Worm (Caenorhabditis elegans) whole organism, late embryonic: ENCODE measurements around the gene ZK616.5.

Source experiments
- ama-1 ChIP-seq: fragments of 150-350 bp; optimal IDR thresholded peaks from 2 replicates; lab custom pipeline; 2014
- ceh-22 ChIP-seq: sonication (generic microtip); optimal IDR thresholded peaks from 2 replicates; lab custom pipeline; 2017; ENCODE audit warnings: missing biosample characterization, missing genetic modification characterization
- ceh-30 ChIP-seq: fragments of 150-350 bp; optimal IDR thresholded peaks from 2 replicates; lab custom pipeline; 2014; ENCODE audit warnings: missing biosample characterization, missing genetic modification characterization
- elt-2 ChIP-seq: sonication (generic microtip); optimal IDR thresholded peaks from 2 replicates; lab custom pipeline; 2016; ENCODE audit warnings: missing genetic modification reagents, missing genetic modification characterization, missing compliant biosample characterization
- lin-11 ChIP-seq: fragments of 200-800 bp; sonication (Bioruptor generic); optimal IDR thresholded peaks from 2 replicates; lab custom pipeline; 2018; ENCODE audit warnings: mild to moderate bottlenecking, missing genetic modification characterization, missing compliant biosample characterization
- nhr-11 ChIP-seq: fragments of 150-350 bp; optimal IDR thresholded peaks from 2 replicates; lab custom pipeline; 2014; ENCODE audit warnings: missing biosample characterization, missing genetic modification characterization
- pat-9 ChIP-seq: fragments of 200-800 bp; sonication (Bioruptor generic); optimal IDR thresholded peaks from 2 replicates; lab custom pipeline; 2018; ENCODE audit warnings: mild to moderate bottlenecking, missing genetic modification characterization, moderate library complexity, missing compliant biosample characterization
- pha-4 ChIP-seq: fragments of 150-350 bp; optimal IDR thresholded peaks from 2 replicates; lab custom pipeline; 2018; ENCODE audit warnings: missing biosample characterization, missing genetic modification reagents, missing genetic modification characterization
- pqm-1 ChIP-seq: sonication (generic microtip); optimal IDR thresholded peaks from 2 replicates; lab custom pipeline; 2016; ENCODE audit warnings: missing genetic modification characterization, missing compliant biosample characterization
- pros-1 ChIP-seq: fragments of 150-350 bp; optimal IDR thresholded peaks from 2 replicates; lab custom pipeline; 2014; ENCODE audit warnings: missing biosample characterization, missing genetic modification reagents, missing genetic modification characterization
- sox-4 ChIP-seq: sonication (generic microtip); optimal IDR thresholded peaks from 2 replicates; lab custom pipeline; 2017; ENCODE audit warnings: mild to moderate bottlenecking, missing genetic modification characterization, inconsistent platforms, missing compliant biosample characterization

ce11 chrIV:5393566-5393965 is 1.8 kb downstream of the ZK616.5 start:
- TF ChIP-seq ama-1 (lab: Kevin White, UChicago), result no peak
- TF ChIP-seq nhr-11 (tag; lab: Kevin White, UChicago), result no peak
- TF ChIP-seq pat-9, result no peak
- TF ChIP-seq pha-4 (tag; lab: Kevin White, UChicago), result no peak
- TF ChIP-seq sox-4 (tag; lab: Kevin White, UChicago), result no peak
- no peak for TF ChIP-seq elt-2 (tag; lab: Kevin White, UChicago)
- no peak for TF ChIP-seq lin-11
- no peak for TF ChIP-seq ceh-30 (tag; lab: Kevin White, UChicago)
- no peak for TF ChIP-seq ceh-22 (tag; lab: Kevin White, UChicago)
- TF ChIP-seq pqm-1 (tag; lab: Kevin White, UChicago), result no peak
- TF ChIP-seq pros-1 (tag; lab: Kevin White, UChicago), result no peak
